Fruit fly (Drosophila melanogaster): ENCODE results near the gene Or10a.

The Or10a gene

dm6 chrX:11384023-11384444 is 33.2 kb downstream of the Or10a start (continued):
- TF ChIP-seq Dip2 (GFP tag; IDR thresholded peaks at IDR 0.05) (no peak), CG7745 (tag; optimal IDR thresholded peaks at IDR 0.05) (no peak), Bgb (GFP tag; IDR thresholded peaks at IDR 0.05; ENCODE audit: partially characterized antibody) (no peak), mld (GFP tag; IDR thresholded peaks at IDR 0.05; ENCODE audit: partially characterized antibody) (no peak), CG17829 (tag; optimal IDR thresholded peaks at IDR 0.05) (peak; percentile 32), Mes4 (GFP tag; optimal IDR thresholded peaks at IDR 0.05) (no peak), CTCF (GFP tag; optimal IDR thresholded peaks at IDR 0.05) (peak; percentile 9), CG4854 (GFP tag; optimal IDR thresholded peaks at IDR 0.05) (peak; percentile 41), hbn (GFP tag; IDR thresholded peaks at IDR 0.05; ENCODE audit: partially characterized antibody) (no peak), Lpt (GFP tag; optimal IDR thresholded peaks at IDR 0.05) (no peak), eve (GFP tag; optimal IDR thresholded peaks at IDR 0.05) (no peak), nerfin-2 (GFP tag; IDR thresholded peaks at IDR 0.05; ENCODE audit: partially characterized antibody) (no peak), dati (GFP tag; IDR thresholded peaks at IDR 0.05) (no peak), CG17186 (GFP tag; optimal IDR thresholded peaks at IDR 0.05) (no peak), jigr1 (GFP tag; IDR thresholded peaks at IDR 0.05) (peak; percentile 46; the same call in 1 of the 3 replicates), ssp (GFP tag; IDR thresholded peaks at IDR 0.05) (peak; percentile 66), her (GFP tag; optimal IDR thresholded peaks at IDR 0.05) (no peak), gem (tag; optimal IDR thresholded peaks at IDR 0.05) (peak; percentile 75), Six4 (GFP tag; optimal IDR thresholded peaks at IDR 0.05) (no peak), toy (GFP tag; IDR thresholded peaks at IDR 0.05) (peak; percentile 46; the same call in 1 of the 2 replicates), yki (optimal IDR thresholded peaks at IDR 0.05) (no peak), ap (GFP tag; IDR thresholded peaks at IDR 0.05) (peak; percentile 59), schlank (tag; optimal IDR thresholded peaks at IDR 0.05) (peak; percentile 52), Abd-B (GFP tag; optimal IDR thresholded peaks at IDR 0.05) (peak; percentile 62), CG2202 (tag; optimal IDR thresholded peaks at IDR 0.05) (no peak), zfh2 (GFP tag; optimal IDR thresholded peaks at IDR 0.05) (peak; percentile 49), tin (GFP tag; optimal IDR thresholded peaks at IDR 0.05) (peak; percentile 54), Eip74EF (GFP tag; optimal IDR thresholded peaks at IDR 0.05) (no peak), bcd (GFP tag; optimal IDR thresholded peaks at IDR 0.05) (peak; percentile 72), chm (GFP tag; IDR thresholded peaks at IDR 0.05) (peak; percentile 48; the same call in 1 of the 2 replicates), zen (tag; optimal IDR thresholded peaks at IDR 0.05) (peak; percentile 6), Atf3 (GFP tag; optimal IDR thresholded peaks at IDR 0.05) (no peak), sqz (GFP tag; optimal IDR thresholded peaks at IDR 0.05) (peak; percentile 21), sc (optimal IDR thresholded peaks at IDR 0.05) (no peak), sc (GFP tag; optimal IDR thresholded peaks at IDR 0.05) (no peak), CG15073 (GFP tag; optimal IDR thresholded peaks at IDR 0.05) (no peak), Vsx1 (GFP tag; optimal IDR thresholded peaks at IDR 0.05) (no peak), CG5180 (GFP tag; optimal IDR thresholded peaks at IDR 0.05) (no peak), Hr78 (GFP tag; optimal IDR thresholded peaks at IDR 0.05) (no peak), CG2116 (GFP tag; optimal IDR thresholded peaks at IDR 0.05) (no peak), hth (optimal IDR thresholded peaks at IDR 0.05) (no peak), CG10654 (GFP tag; optimal IDR thresholded peaks at IDR 0.05) (peak; percentile 32), sima (GFP tag; optimal IDR thresholded peaks at IDR 0.05) (no peak), lilli (GFP tag; optimal IDR thresholded peaks at IDR 0.05) (peak; percentile 86), sr (GFP tag; IDR thresholded peaks at IDR 0.05) (no peak), CG16779 (GFP tag; IDR thresholded peaks at IDR 0.05) (0 out of 2 replicates have a peak, but pooled peaks have one; percentile 53), Dbx (GFP tag; IDR thresholded peaks at IDR 0.05) (peak; percentile 91), CG4282 (GFP tag; optimal IDR thresholded peaks at IDR 0.05) (no peak), Sox100B (GFP tag; optimal IDR thresholded peaks at IDR 0.05) (peak; percentile 10), CG9932 (GFP tag; IDR thresholded peaks at IDR 0.05) (peak; percentile 90), Antp (GFP tag; optimal IDR thresholded peaks at IDR 0.05) (peak; percentile 46), cg (GFP tag; optimal IDR thresholded peaks at IDR 0.05) (no peak), crc (GFP tag; optimal IDR thresholded peaks at IDR 0.05) (peak; percentile 10)
